Fruit fly (Drosophila melanogaster) whole organism, embryonic: ENCODE measurements around the gene Nubp1.
A peak's percentile ranks its signal among the peaks of the same experiment; 100 is the strongest.

Source experiments
- CG10267 ChIP-seq: fragments of 200-800 bp; sonication (Bioruptor generic); optimal IDR thresholded peaks from 2 replicates; lab custom pipeline; 2018; ENCODE audit warnings: missing biosample characterization, mild to moderate bottlenecking, missing genetic modification characterization, moderate library complexity
- CG10654 ChIP-seq: fragments of 200-800 bp; sonication (Bioruptor generic); optimal IDR thresholded peaks from 2 replicates; lab custom pipeline; 2016; ENCODE audit warnings: missing biosample characterization, missing genetic modification characterization
- CG11247 ChIP-seq: fragments of 200-800 bp; sonication (Bioruptor generic); IDR thresholded peaks from 2 replicates; pipeline ENCODE4 v1.3.6; 2022; ENCODE audit warnings: missing biosample characterization, missing genetic modification characterization
- CG12942 ChIP-seq: fragments of 200-800 bp; sonication (Bioruptor generic); optimal IDR thresholded peaks from 3 replicates; lab custom pipeline; 2016; ENCODE audit warnings: missing biosample characterization, missing genetic modification characterization
- CG13287 ChIP-seq: fragments of 200-800 bp; sonication (Bioruptor generic); IDR thresholded peaks from 2 replicates; pipeline ENCODE4 v1.3.6; 2022; ENCODE audit warnings: missing biosample characterization, missing genetic modification characterization; ENCODE audit not compliant: partially characterized antibody
- CG13424 ChIP-seq: fragments of 200-800 bp; sonication (Bioruptor generic); optimal IDR thresholded peaks from 2 replicates; lab custom pipeline; 2019; ENCODE audit warnings: missing biosample characterization, mild to moderate bottlenecking, missing genetic modification characterization, moderate library complexity
- CG14710 ChIP-seq: fragments of 200-800 bp; sonication (Bioruptor generic); optimal IDR thresholded peaks from 3 replicates; lab custom pipeline; 2019; ENCODE audit warnings: missing biosample characterization, mild to moderate bottlenecking, missing genetic modification characterization, moderate library complexity
- CG15269 ChIP-seq: fragments of 200-800 bp; sonication (Bioruptor generic); optimal IDR thresholded peaks from 2 replicates; lab custom pipeline; 2018; ENCODE audit warnings: missing biosample characterization, mild to moderate bottlenecking, missing genetic modification characterization, moderate library complexity
- CG15514 ChIP-seq: fragments of 200-800 bp; sonication (Bioruptor generic); optimal IDR thresholded peaks from 3 replicates; lab custom pipeline; 2017; ENCODE audit warnings: missing biosample characterization, missing genetic modification characterization, mild to moderate bottlenecking, moderate library complexity, missing genetic modification reagents
- CG17186 ChIP-seq: fragments of 200-800 bp; sonication (Bioruptor generic); optimal IDR thresholded peaks from 3 replicates; lab custom pipeline; 2017; ENCODE audit warnings: missing biosample characterization, missing genetic modification reagents, missing genetic modification characterization
- CG17912 ChIP-seq: fragments of 200-800 bp; sonication (Bioruptor generic); optimal IDR thresholded peaks from 2 replicates; lab custom pipeline; 2018; ENCODE audit warnings: missing biosample characterization, mild to moderate bottlenecking, missing genetic modification characterization
- CG3407 ChIP-seq: fragments of 200-800 bp; sonication (Bioruptor generic); optimal IDR thresholded peaks from 2 replicates; lab custom pipeline; 2018; ENCODE audit warnings: missing biosample characterization, mild to moderate bottlenecking, missing genetic modification characterization
- CG43689 ChIP-seq: fragments of 200-800 bp; sonication (Bioruptor generic); IDR thresholded peaks from 2 replicates; pipeline ENCODE4 v1.3.6; 2022; ENCODE audit warnings: missing biosample characterization, missing genetic modification characterization
- CG4617 ChIP-seq: fragments of 200-800 bp; sonication (Bioruptor generic); optimal IDR thresholded peaks from 3 replicates; lab custom pipeline; 2016; ENCODE audit warnings: missing biosample characterization, missing genetic modification characterization, borderline replicate concordance
- CG6654 ChIP-seq: fragments of 200-800 bp; sonication (Bioruptor generic); optimal IDR thresholded peaks from 2 replicates; lab custom pipeline; 2017; ENCODE audit warnings: missing biosample characterization, mild to moderate bottlenecking, missing genetic modification characterization
- CG6683 ChIP-seq: fragments of 200-800 bp; sonication (Bioruptor generic); optimal IDR thresholded peaks from 2 replicates; lab custom pipeline; 2017; ENCODE audit warnings: missing biosample characterization, mild to moderate bottlenecking, missing genetic modification characterization, missing genetic modification reagents
- CG7372 ChIP-seq: fragments of 200-800 bp; sonication (Bioruptor generic); IDR thresholded peaks from 2 replicates; pipeline ENCODE4 v1.3.6; 2022; ENCODE audit warnings: missing biosample characterization, missing genetic modification characterization
- CG8089 ChIP-seq: fragments of 200-800 bp; sonication (Bioruptor generic); optimal IDR thresholded peaks from 3 replicates; lab custom pipeline; 2016; ENCODE audit warnings: missing biosample characterization, missing genetic modification characterization
- CG9797 ChIP-seq: fragments of 200-800 bp; sonication (Bioruptor generic); optimal IDR thresholded peaks from 3 replicates; lab custom pipeline; 2018; ENCODE audit warnings: missing biosample characterization, mild to moderate bottlenecking, missing genetic modification characterization
- CTCF ChIP-seq: fragments of 200-800 bp; sonication (Bioruptor generic); optimal IDR thresholded peaks from 2 replicates; lab custom pipeline; 2017; ENCODE audit warnings: missing biosample characterization, mild to moderate bottlenecking, missing genetic modification characterization, moderate library complexity
- Deaf1 ChIP-seq: fragments of 200-800 bp; optimal IDR thresholded peaks from 3 replicates; lab custom pipeline; 2019; ENCODE audit warnings: missing biosample characterization, mild to moderate bottlenecking, missing genetic modification characterization, moderate library complexity
- Dp ChIP-seq: fragments of 200-800 bp; sonication (Bioruptor generic); optimal IDR thresholded peaks from 2 replicates; lab custom pipeline; 2018; ENCODE audit warnings: missing biosample characterization, mild to moderate bottlenecking, missing genetic modification characterization, moderate library complexity
- E2f2 ChIP-seq: fragments of 200-800 bp; sonication (Bioruptor generic); IDR thresholded peaks from 2 replicates; pipeline ENCODE4 v1.3.6; 2022; ENCODE audit warnings: missing biosample characterization, missing genetic modification characterization
- Ets97D ChIP-seq: fragments of 200-800 bp; sonication (Bioruptor generic); optimal IDR thresholded peaks from 3 replicates; lab custom pipeline; 2016; ENCODE audit warnings: missing biosample characterization, missing genetic modification characterization
- Fer3 ChIP-seq: fragments of 200-800 bp; sonication (Bioruptor generic); optimal IDR thresholded peaks from 2 replicates; lab custom pipeline; 2018; ENCODE audit warnings: missing biosample characterization, mild to moderate bottlenecking, missing genetic modification characterization, moderate library complexity
- HmgZ ChIP-seq: fragments of 200-800 bp; sonication (Bioruptor generic); optimal IDR thresholded peaks from 2 replicates; lab custom pipeline; 2018; ENCODE audit warnings: missing biosample characterization, mild to moderate bottlenecking, missing genetic modification characterization
- Lhr ChIP-seq: fragments of 200-800 bp; sonication (Bioruptor generic); optimal IDR thresholded peaks from 3 replicates; lab custom pipeline; 2017; ENCODE audit warnings: mild to moderate bottlenecking, missing biosample characterization, missing genetic modification reagents, missing genetic modification characterization
- MBD-R2 ChIP-seq: fragments of 200-800 bp; sonication (Bioruptor generic); IDR thresholded peaks from 2 replicates; pipeline ENCODE4 v1.3.6; 2022; ENCODE audit warnings: missing biosample characterization, missing genetic modification characterization
- Nf-YB ChIP-seq: fragments of 200-800 bp; sonication (Bioruptor generic); optimal IDR thresholded peaks from 3 replicates; lab custom pipeline; 2019; ENCODE audit warnings: missing biosample characterization, mild to moderate bottlenecking, missing genetic modification characterization, moderate library complexity
- ap ChIP-seq: fragments of 200-800 bp; sonication (Bioruptor generic); IDR thresholded peaks from 2 replicates; pipeline ENCODE4 v1.3.6; 2022; ENCODE audit warnings: missing biosample characterization, missing genetic modification characterization
- bowl ChIP-seq: fragments of 200-800 bp; sonication (Bioruptor generic); IDR thresholded peaks from 2 replicates; pipeline ENCODE4 v1.3.6; 2022; ENCODE audit warnings: missing biosample characterization, missing genetic modification characterization
- caup ChIP-seq: fragments of 200-800 bp; sonication (Bioruptor generic); optimal IDR thresholded peaks from 3 replicates; lab custom pipeline; 2017; ENCODE audit warnings: missing biosample characterization, mild to moderate bottlenecking, missing genetic modification characterization, moderate library complexity; ENCODE audit not compliant: severe bottlenecking
- chn ChIP-seq: fragments of 200-800 bp; sonication (Bioruptor generic); optimal IDR thresholded peaks from 2 replicates; lab custom pipeline; 2016; ENCODE audit warnings: missing biosample characterization, missing genetic modification characterization
- gfzf ChIP-seq: fragments of 200-800 bp; sonication (Bioruptor generic); optimal IDR thresholded peaks from 2 replicates; lab custom pipeline; 2016; ENCODE audit warnings: missing biosample characterization, mild to moderate bottlenecking, missing genetic modification characterization, moderate library complexity
- hb ChIP-seq: fragments of 200-800 bp; sonication (Bioruptor generic); IDR thresholded peaks from 3 replicates; pipeline ENCODE4 v1.3.6; 2022; ENCODE audit warnings: missing biosample characterization, missing genetic modification characterization; ENCODE audit not compliant: partially characterized antibody
- jumu ChIP-seq: fragments of 200-800 bp; sonication (Bioruptor generic); optimal IDR thresholded peaks from 3 replicates; lab custom pipeline; 2016; ENCODE audit warnings: missing biosample characterization, missing genetic modification characterization
- maf-S ChIP-seq: fragments of 200-800 bp; sonication (Bioruptor generic); optimal IDR thresholded peaks from 2 replicates; lab custom pipeline; 2016; ENCODE audit warnings: missing biosample characterization, missing genetic modification characterization
- nerfin-1 ChIP-seq: fragments of 200-800 bp; sonication (Bioruptor generic); optimal IDR thresholded peaks from 3 replicates; lab custom pipeline; 2019; ENCODE audit warnings: missing biosample characterization, mild to moderate bottlenecking, missing genetic modification characterization, moderate library complexity
- row ChIP-seq: fragments of 200-800 bp; sonication (Bioruptor generic); IDR thresholded peaks from 3 replicates; pipeline ENCODE4 v1.3.6; 2022; ENCODE audit warnings: missing biosample characterization, missing genetic modification characterization
- sc ChIP-seq, 3 experiments: fragments of >200 bp in 2 of 3; fragments of 200-800 bp in 1 of 3; sonication (Bioruptor generic) in 1 of 3; optimal IDR thresholded peaks; 2 replicates in 2 of 3; 3 replicates in 1 of 3; lab custom pipeline; 2017; ENCODE audit warnings: mild to moderate bottlenecking in 1 of 3, missing biosample characterization in 1 of 3, missing genetic modification characterization in 1 of 3, missing genetic modification reagents in 1 of 3
- stwl ChIP-seq: fragments of 200-800 bp; sonication (Bioruptor generic); optimal IDR thresholded peaks from 3 replicates; lab custom pipeline; 2018; ENCODE audit warnings: missing biosample characterization, mild to moderate bottlenecking, missing genetic modification characterization, moderate library complexity
- tap ChIP-seq: fragments of 200-800 bp; optimal IDR thresholded peaks from 3 replicates; lab custom pipeline; 2019; ENCODE audit warnings: missing biosample characterization, mild to moderate bottlenecking, missing genetic modification characterization, moderate library complexity
- trem ChIP-seq: fragments of 200-800 bp; optimal IDR thresholded peaks from 3 replicates; lab custom pipeline; 2019; ENCODE audit warnings: missing biosample characterization, mild to moderate bottlenecking, missing genetic modification characterization, moderate library complexity
- vvl ChIP-seq: fragments of 200-800 bp; sonication (Bioruptor generic); IDR thresholded peaks from 2 replicates; pipeline ENCODE4 v1.3.6; 2022; ENCODE audit warnings: missing biosample characterization, missing genetic modification characterization
- z ChIP-seq: fragments of 200-800 bp; sonication (Bioruptor generic); IDR thresholded peaks from 3 replicates; pipeline ENCODE4 v1.3.6; 2022; ENCODE audit warnings: missing biosample characterization, missing genetic modification characterization
- zen2 ChIP-seq: fragments of 200-800 bp; sonication (Bioruptor generic); IDR thresholded peaks from 3 replicates; pipeline ENCODE4 v1.3.6; 2022; ENCODE audit warnings: missing biosample characterization, missing genetic modification characterization; ENCODE audit not compliant: partially characterized antibody
- zf30C ChIP-seq: fragments of 200-800 bp; sonication (Bioruptor generic); optimal IDR thresholded peaks from 3 replicates; lab custom pipeline; 2018; ENCODE audit warnings: missing biosample characterization, mild to moderate bottlenecking, missing genetic modification characterization

Nubp1 gene

DNA sequence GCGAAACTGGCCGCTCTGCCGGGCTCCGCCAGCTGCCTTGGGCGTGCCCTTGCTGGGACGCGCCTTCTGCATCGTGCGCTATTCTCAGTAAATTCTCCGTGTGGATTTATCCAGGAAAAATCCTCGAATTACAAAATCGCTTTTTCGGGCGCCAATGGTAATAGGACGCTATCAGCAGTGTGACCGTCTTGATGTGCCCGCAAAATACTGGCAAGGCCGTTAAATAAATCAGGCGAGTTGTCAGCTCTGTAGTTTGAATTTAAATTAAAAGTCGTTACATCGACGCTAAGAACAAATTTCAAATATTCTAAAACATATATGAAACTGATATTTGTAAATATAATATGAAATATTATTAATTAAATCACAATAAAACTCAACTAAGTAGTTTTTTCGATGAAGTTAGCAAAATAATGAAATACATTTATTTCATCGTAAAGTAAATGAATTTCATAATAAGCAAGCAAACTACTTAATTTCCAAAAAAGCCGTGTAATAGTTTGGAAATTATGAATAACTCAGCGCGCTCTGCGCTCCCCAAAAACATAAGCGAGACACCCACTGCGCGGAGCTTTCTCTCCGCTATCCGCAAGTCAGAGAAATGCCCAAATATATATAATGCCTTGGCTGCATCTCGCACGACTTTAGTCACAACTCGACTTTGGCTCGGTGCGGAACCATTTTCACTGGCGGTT is 6.0 kb downstream of the Nubp1 start, which contains the start of the genes glu and ChLD3 (continued):
- TF ChIP-seq CG7372 (GFP tag; lab: Robert Waterston, UW) (no peak), CG8089 (no peak), CG4617 (GFP tag; lab: Kevin White, UChicago) (peak; percentile 11), Dp (GFP tag; lab: Kevin White, UChicago) (peak; percentile 83), chn (GFP tag; lab: Kevin White, UChicago) (no peak), jumu (peak; percentile 19), HmgZ (peak; percentile 20), CG9797 (GFP tag; lab: Kevin White, UChicago) (peak; percentile 77), CG13424 (no peak), zen2 (no peak), CG12942 (GFP tag; lab: Kevin White, UChicago) (no peak), Deaf1 (no peak), hb (GFP tag; lab: Robert Waterston, UW) (no peak), ap (GFP tag; lab: Robert Waterston, UW) (no peak), CTCF (peak; percentile 56), CG43689 (GFP tag; lab: Robert Waterston, UW) (no peak), CG14710 (tag; lab: Kevin White, UChicago) (peak; percentile 38), CG6654 (no peak), gfzf (GFP tag; lab: Kevin White, UChicago) (peak; percentile 82), maf-S (GFP tag; lab: Kevin White, UChicago) (no peak), CG17186 (GFP tag; lab: Kevin White, UChicago) (peak; percentile 29), trem (tag; lab: Kevin White, UChicago) (peak; percentile 100), CG17912 (no peak), z (GFP tag; lab: Robert Waterston, UW) (0 out of 3 replicates have a peak, but pooled peaks have one; percentile 14), Fer3 (tag; lab: Kevin White, UChicago) (no peak), MBD-R2 (GFP tag; lab: Robert Waterston, UW) (peak; percentile 87), caup (GFP tag; lab: Kevin White, UChicago) (no peak), CG15269 (tag; lab: Kevin White, UChicago) (no peak), zf30C (GFP tag; lab: Kevin White, UChicago) (no peak), tap (tag; lab: Kevin White, UChicago) (no peak), E2f2 (GFP tag; lab: Robert Waterston, UW) (peak; percentile 88), row (GFP tag; lab: Robert Waterston, UW) (no peak), stwl (peak; percentile 39), CG15514 (GFP tag; lab: Kevin White, UChicago) (peak; percentile 34), CG6683 (GFP tag; lab: Kevin White, UChicago) (no peak), CG3407 (GFP tag; lab: Kevin White, UChicago) (no peak), Ets97D (GFP tag; lab: Kevin White, UChicago) (peak; percentile 40), sc (optimal IDR thresholded peaks at IDR 0.05; lab: Kevin White, UChicago) (no peak), sc (GFP tag; optimal IDR thresholded peaks at IDR 0.05; lab: Kevin White, UChicago) (no peak), Nf-YB (GFP tag; lab: Kevin White, UChicago) (no peak), nerfin-1 (tag; lab: Kevin White, UChicago) (no peak), CG11247 (GFP tag; lab: Robert Waterston, UW) (no peak), CG10267 (tag; lab: Kevin White, UChicago) (peak; percentile 41), Lhr (peak; percentile 72), vvl (GFP tag; lab: Robert Waterston, UW) (0 out of 2 replicates have a peak, but pooled peaks have one; percentile 29), CG13287 (GFP tag; lab: Robert Waterston, UW) (no peak; the same call in 1 of the 2 replicates), CG10654 (GFP tag; lab: Kevin White, UChicago) (no peak), bowl (no peak)
